Worm (Caenorhabditis elegans) whole organism, young adult: ENCODE data around the gene pot-3.

Source experiments
- B0035.1 ChIP-seq: sonication (generic microtip); optimal IDR thresholded peaks from 2 replicates; lab custom pipeline; 2016; ENCODE audit warnings: missing genetic modification characterization, mild to moderate bottlenecking, missing compliant biosample characterization, missing genotype, missing genetic modification reagents
- C06A6.2 ChIP-seq: fragments of 200-800 bp; sonication (Bioruptor generic); conservative IDR thresholded peaks from 2 replicates; pipeline ENCODE4 v1.3.6; 2022; ENCODE audit warnings: missing genetic modification characterization, missing compliant biosample characterization
- F10E7.11 ChIP-seq: sonication (generic microtip); optimal IDR thresholded peaks from 2 replicates; lab custom pipeline; 2017; ENCODE audit warnings: mild to moderate bottlenecking, missing genetic modification characterization, moderate library complexity, missing compliant biosample characterization
- F23B12.7 ChIP-seq: sonication (generic microtip); optimal IDR thresholded peaks from 2 replicates; lab custom pipeline; 2017; ENCODE audit warnings: missing genetic modification characterization, mild to moderate bottlenecking, missing compliant biosample characterization, antibody characterized with exemption, moderate library complexity; ENCODE audit not compliant: insufficient read depth
- F37B4.10 ChIP-seq: fragments of 200-800 bp; sonication (Bioruptor generic); IDR thresholded peaks from 2 replicates; pipeline ENCODE4 v1.3.6; 2022; ENCODE audit warnings: missing genetic modification characterization, missing compliant biosample characterization
- F39B2.1 ChIP-seq: fragments of 200-800 bp; sonication (Bioruptor generic); IDR thresholded peaks from 2 replicates; pipeline ENCODE4 v1.3.6; 2022; ENCODE audit warnings: missing genetic modification reagents, missing genetic modification characterization, missing compliant biosample characterization
- F52B5.7 ChIP-seq: sonication (generic microtip); optimal IDR thresholded peaks from 2 replicates; lab custom pipeline; 2016; ENCODE audit warnings: mild to moderate bottlenecking, missing genetic modification characterization, missing compliant biosample characterization
- K11D2.4 ChIP-seq: fragments of 200-800 bp; sonication (Bioruptor generic); IDR thresholded peaks from 2 replicates; pipeline ENCODE4 v1.3.6; 2022; ENCODE audit warnings: missing genetic modification reagents, missing genetic modification characterization, missing compliant biosample characterization
- K12H6.12 ChIP-seq: fragments of 200-800 bp; sonication (Bioruptor generic); optimal IDR thresholded peaks from 2 replicates; lab custom pipeline; 2018; ENCODE audit warnings: mild to moderate bottlenecking, missing genetic modification characterization, missing compliant biosample characterization
- T26A5.8 ChIP-seq: sonication (generic microtip); optimal IDR thresholded peaks from 2 replicates; lab custom pipeline; 2016; ENCODE audit warnings: missing genetic modification characterization, missing compliant biosample characterization
- Y53G8AR.9 ChIP-seq: fragments of 200-800 bp; sonication (Bioruptor generic); conservative IDR thresholded peaks from 2 replicates; pipeline ENCODE4 v1.3.6; 2022; ENCODE audit warnings: missing genetic modification reagents, missing genetic modification characterization, missing compliant biosample characterization
- Y56A3A.18 ChIP-seq: fragments of 200-800 bp; sonication (Bioruptor generic); IDR thresholded peaks from 2 replicates; pipeline ENCODE4 v1.3.6; 2022; ENCODE audit warnings: missing genetic modification reagents, missing genetic modification characterization, missing compliant biosample characterization
- Y67H2A.10 ChIP-seq: fragments of 200-800 bp; sonication (Bioruptor generic); conservative IDR thresholded peaks from 2 replicates; pipeline ENCODE4 v1.3.6; 2022; ENCODE audit warnings: missing genetic modification reagents, missing genetic modification characterization, missing compliant biosample characterization
- Y79H2A.3 ChIP-seq: fragments of 200-800 bp; sonication (Bioruptor generic); conservative IDR thresholded peaks from 2 replicates; pipeline ENCODE4 v1.3.6; 2022; ENCODE audit warnings: missing genetic modification reagents, missing genetic modification characterization, missing compliant biosample characterization
- attf-5 ChIP-seq: fragments of 200-800 bp; sonication (Bioruptor generic); optimal IDR thresholded peaks from 2 replicates; lab custom pipeline; 2018; ENCODE audit warnings: mild to moderate bottlenecking, missing genetic modification characterization, missing compliant biosample characterization
- attf-6 ChIP-seq: fragments of 200-800 bp; sonication (Bioruptor generic); IDR thresholded peaks from 2 replicates; pipeline ENCODE4 v1.3.6; 2022; ENCODE audit warnings: missing genetic modification reagents, missing genetic modification characterization, missing compliant biosample characterization
- bed-2 ChIP-seq: fragments of 200-800 bp; sonication (Bioruptor generic); IDR thresholded peaks from 2 replicates; pipeline ENCODE4 v1.3.6; 2022; ENCODE audit warnings: missing genetic modification reagents, missing genetic modification characterization, missing compliant biosample characterization
- cebp-1 ChIP-seq, 2 experiments: fragments of 200-800 bp in 1 of 2; sonication (Bioruptor generic) in 1 of 2; sonication (generic microtip) in 1 of 2; IDR thresholded peaks in 1 of 2; optimal IDR thresholded peaks in 1 of 2; 2 replicates each; pipeline versions ENCODE4 v1.3.6 to Lab custom; 2017 to 2022; ENCODE audit warnings: missing compliant biosample characterization in 2 of 2, missing genetic modification characterization in 2 of 2, mild to moderate bottlenecking in 1 of 2, missing genetic modification reagents in 1 of 2, moderate library complexity in 1 of 2
- cebp-2 ChIP-seq: fragments of 200-800 bp; sonication (Bioruptor generic); IDR thresholded peaks from 2 replicates; pipeline ENCODE4 v1.3.6; 2022; ENCODE audit warnings: missing genetic modification characterization, missing compliant biosample characterization
- dox-1 ChIP-seq: fragments of 200-800 bp; sonication (Bioruptor generic); IDR thresholded peaks from 2 replicates; pipeline ENCODE4 v1.3.6; 2022; ENCODE audit warnings: missing genetic modification reagents, missing genetic modification characterization, missing compliant biosample characterization
- dpl-1 ChIP-seq: fragments of 150-350 bp; optimal IDR thresholded peaks from 2 replicates; lab custom pipeline; 2014; ENCODE audit warnings: missing biosample characterization, missing genetic modification reagents, missing genetic modification characterization
- egrh-3 ChIP-seq: fragments of 200-800 bp; sonication (Bioruptor generic); IDR thresholded peaks from 2 replicates; pipeline ENCODE4 v1.3.6; 2022; ENCODE audit warnings: missing genetic modification reagents, missing genetic modification characterization, missing compliant biosample characterization
- fkh-3 ChIP-seq: sonication (generic microtip); optimal IDR thresholded peaks from 2 replicates; lab custom pipeline; 2016; ENCODE audit warnings: mild to moderate bottlenecking, missing genetic modification characterization, missing compliant biosample characterization
- him-1 ChIP-seq: sonication (generic microtip); optimal IDR thresholded peaks from 2 replicates; lab custom pipeline; 2016; ENCODE audit warnings: missing genotype, missing genetic modification reagents, missing genetic modification characterization, missing compliant biosample characterization
- hmg-1.2 ChIP-seq: fragments of 200-800 bp; sonication (Bioruptor generic); IDR thresholded peaks from 2 replicates; pipeline ENCODE4 v1.3.6; 2022; ENCODE audit warnings: missing genetic modification reagents, missing genetic modification characterization, missing compliant biosample characterization
- hsf-1 ChIP-seq: fragments of 200-800 bp; sonication (Bioruptor generic); IDR thresholded peaks from 2 replicates; pipeline ENCODE4 v1.3.6; 2022; ENCODE audit warnings: missing genetic modification reagents, missing genetic modification characterization, missing compliant biosample characterization
- lin-40 ChIP-seq: sonication (generic microtip); optimal IDR thresholded peaks from 2 replicates; lab custom pipeline; 2016; ENCODE audit warnings: missing genetic modification characterization, mild to moderate bottlenecking, missing compliant biosample characterization, missing genotype, missing genetic modification reagents
- lin-54 ChIP-seq: fragments of 200-800 bp; sonication (Bioruptor generic); optimal IDR thresholded peaks from 2 replicates; lab custom pipeline; 2018; ENCODE audit warnings: mild to moderate bottlenecking, missing genetic modification characterization, missing compliant biosample characterization
- lir-1 ChIP-seq: fragments of 200-800 bp; sonication (Bioruptor generic); conservative IDR thresholded peaks from 2 replicates; pipeline ENCODE4 v1.3.6; 2022; ENCODE audit warnings: missing genetic modification reagents, missing genetic modification characterization, missing compliant biosample characterization
- madf-3 ChIP-seq: fragments of 200-800 bp; sonication (Bioruptor generic); IDR thresholded peaks from 2 replicates; pipeline ENCODE4 v1.3.6; 2022; ENCODE audit warnings: missing genetic modification reagents, missing genetic modification characterization, missing compliant biosample characterization
- mel-28 ChIP-seq: sonication (generic microtip); optimal IDR thresholded peaks from 2 replicates; lab custom pipeline; 2016; ENCODE audit warnings: borderline replicate concordance, mild to moderate bottlenecking, missing genetic modification characterization, missing compliant biosample characterization
- mxl-1 ChIP-seq: sonication (generic microtip); optimal IDR thresholded peaks from 2 replicates; lab custom pipeline; 2016; ENCODE audit warnings: missing genetic modification characterization, missing compliant biosample characterization
- nfya-1 ChIP-seq: sonication (generic microtip); optimal IDR thresholded peaks from 2 replicates; lab custom pipeline; 2017; ENCODE audit warnings: antibody characterized with exemption, missing compliant biosample characterization, missing genetic modification characterization, borderline replicate concordance; ENCODE audit not compliant: insufficient read depth
- nhr-120 ChIP-seq: fragments of 200-800 bp; sonication (Bioruptor generic); IDR thresholded peaks from 2 replicates; pipeline ENCODE4 v1.3.6; 2022; ENCODE audit warnings: missing genetic modification characterization, missing compliant biosample characterization
- nhr-27 ChIP-seq: fragments of 200-800 bp; sonication (Bioruptor generic); optimal IDR thresholded peaks from 2 replicates; lab custom pipeline; 2018; ENCODE audit warnings: mild to moderate bottlenecking, missing genetic modification characterization, moderate library complexity, missing compliant biosample characterization
- nhr-80 ChIP-seq: sonication (generic microtip); optimal IDR thresholded peaks from 2 replicates; lab custom pipeline; 2016; ENCODE audit warnings: missing genetic modification characterization, missing compliant biosample characterization
- pbrm-1 ChIP-seq: fragments of 200-800 bp; sonication (Bioruptor generic); IDR thresholded peaks from 2 replicates; pipeline ENCODE4 v1.3.6; 2022; ENCODE audit warnings: missing genetic modification reagents, missing genetic modification characterization, missing compliant biosample characterization
- rec-8 ChIP-seq, 2 experiments: sonication (generic microtip); optimal IDR thresholded peaks; 2 replicates each; lab custom pipeline; 2016; ENCODE audit warnings: mild to moderate bottlenecking in 2 of 2, missing genetic modification characterization in 2 of 2, missing genetic modification reagents in 2 of 2, missing genotype in 2 of 2, missing biosample characterization in 1 of 2, missing compliant biosample characterization in 1 of 2, moderate library complexity in 1 of 2
- rpc-1 ChIP-seq, 2 experiments: fragments of 150-350 bp in 1 of 2; sonication (generic microtip) in 1 of 2; optimal IDR thresholded peaks; 2 replicates each; lab custom pipeline; 2014 to 2018; ENCODE audit warnings: missing biosample characterization in 1 of 2, missing genetic modification characterization in 1 of 2, missing genetic modification reagents in 1 of 2, missing genotype in 1 of 2
- snpc-3.4 ChIP-seq: sonication (generic microtip); optimal IDR thresholded peaks from 2 replicates; lab custom pipeline; 2017; ENCODE audit warnings: missing genetic modification characterization, mild to moderate bottlenecking, missing compliant biosample characterization, antibody characterized with exemption, moderate library complexity, missing genotype, missing genetic modification reagents
- zim-3 ChIP-seq: sonication (generic microtip); optimal IDR thresholded peaks from 2 replicates; lab custom pipeline; 2017; ENCODE audit warnings: mild to moderate bottlenecking, missing genetic modification characterization, moderate library complexity, missing compliant biosample characterization
- ztf-22 ChIP-seq: fragments of 200-800 bp; sonication (Bioruptor generic); optimal IDR thresholded peaks from 2 replicates; lab custom pipeline; 2018; ENCODE audit warnings: mild to moderate bottlenecking, missing genetic modification characterization, moderate library complexity, missing compliant biosample characterization
- ztf-28 ChIP-seq: fragments of 200-800 bp; sonication (Bioruptor generic); IDR thresholded peaks from 2 replicates; pipeline ENCODE4 v1.3.6; 2022; ENCODE audit warnings: missing genetic modification reagents, missing genetic modification characterization, missing compliant biosample characterization

pot-3 gene

DNA sequence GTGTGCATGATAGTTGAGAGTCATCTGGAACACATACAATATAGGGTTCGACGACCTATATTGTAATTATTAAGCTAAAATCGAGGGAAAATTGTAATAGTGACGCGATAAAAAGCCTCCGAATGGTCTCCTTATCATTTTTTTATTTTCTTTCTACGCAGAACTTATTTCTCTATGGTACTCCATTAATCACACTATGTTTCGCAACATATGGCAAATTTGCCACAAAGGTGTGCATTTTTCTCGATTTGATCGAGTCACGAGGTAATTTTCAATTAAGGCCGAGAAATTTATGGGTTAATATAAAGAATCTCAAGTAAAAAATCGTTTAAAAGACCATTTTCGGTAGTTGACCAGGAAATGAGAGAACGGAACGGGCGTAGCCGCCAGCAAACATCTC lies 18.0 kb upstream of the pot-3 start, which contains the start of gene dbn-1:
Gene dbn-1 (minus strand): TSS at position 24 of the 400 bp plus-strand sequence.
- TF ChIP-seq cebp-1 (GFP tag; IDR thresholded peaks at IDR 0.05; lab: Robert Waterston, UW) (peak; percentile 66; the same call in 1 of the 2 replicates), cebp-1 (tag; optimal IDR thresholded peaks at IDR 0.05; lab: Kevin White, UChicago) (peak; percentile 86), madf-3 (GFP tag; lab: Robert Waterston, UW) (no peak), Y67H2A.10 (GFP tag; lab: Robert Waterston, UW) (no peak), nhr-80 (tag; lab: Kevin White, UChicago) (peak; percentile 66), nfya-1 (tag; lab: Kevin White, UChicago) (no peak), him-1 (tag; lab: Kevin White, UChicago) (no peak), bed-2 (GFP tag; lab: Robert Waterston, UW) (no peak), F23B12.7 (tag; lab: Kevin White, UChicago) (peak; percentile 3), rpc-1 (optimal IDR thresholded peaks at IDR 0.05; lab: Kevin White, UChicago) (no peak), rpc-1 (tag; optimal IDR thresholded peaks at IDR 0.05; lab: Kevin White, UChicago) (no peak)

DNA sequence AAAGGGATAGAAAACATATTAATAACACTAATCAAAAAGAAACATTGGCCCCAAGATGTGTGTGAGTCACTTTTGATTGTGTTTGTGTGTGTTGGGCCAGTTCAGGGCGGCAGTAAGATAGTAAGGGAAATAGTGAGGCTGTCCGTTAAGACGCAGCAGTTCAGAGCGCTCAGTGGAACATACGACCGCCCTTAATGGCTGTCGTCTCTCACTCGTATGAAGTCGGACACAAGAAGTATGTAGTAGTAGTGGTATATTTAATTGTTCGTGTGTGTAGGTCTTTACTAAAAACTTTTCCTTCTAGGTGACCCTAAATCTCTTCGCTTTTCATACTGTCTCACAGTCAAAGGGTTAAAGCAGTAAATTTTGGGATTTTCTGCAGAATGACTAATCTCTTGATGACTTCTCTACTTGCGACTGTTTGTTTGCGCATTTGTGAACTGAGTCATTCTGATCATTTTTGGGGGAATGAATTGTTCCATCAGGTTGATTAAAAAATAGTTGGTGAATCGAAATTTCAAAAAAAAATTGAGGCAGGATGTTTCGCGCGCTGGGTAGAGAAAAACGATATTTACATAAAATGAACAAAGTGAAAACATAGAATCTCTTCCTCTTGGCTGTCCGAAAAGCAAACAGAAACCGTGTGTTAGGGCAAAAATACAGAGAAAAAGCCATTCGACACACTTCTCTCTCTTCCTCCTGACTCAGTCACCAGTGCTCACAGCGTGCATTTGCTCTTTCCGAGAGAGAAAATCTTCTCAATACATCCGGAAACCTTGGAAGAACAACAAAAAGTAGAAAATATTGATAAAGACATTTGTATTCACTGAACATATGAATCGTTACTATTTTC lies 16.5 kb upstream of the pot-3 start:
- TF ChIP-seq F37B4.10 (no peak), lir-1 (GFP tag; lab: Robert Waterston, UW) (no peak), dpl-1 (GFP tag; lab: Kevin White, UChicago) (no peak), Y53G8AR.9 (GFP tag; lab: Robert Waterston, UW) (no peak; the same call in 1 of the 2 replicates), mel-28 (no peak), F39B2.1 (GFP tag; lab: Robert Waterston, UW) (no peak), attf-6 (GFP tag; lab: Robert Waterston, UW) (0 out of 2 replicates have a peak, but pooled peaks have one; percentile 8), pbrm-1 (GFP tag; lab: Robert Waterston, UW) (peak; percentile 54), him-1 (tag; lab: Kevin White, UChicago) (no peak), lin-54 (GFP tag; lab: Kevin White, UChicago) (no peak), nhr-120 (no peak), K12H6.12 (peak; percentile 23), F10E7.11 (tag; lab: Kevin White, UChicago) (no peak), zim-3 (tag; lab: Kevin White, UChicago) (no peak), hmg-1.2 (GFP tag; lab: Robert Waterston, UW) (peak; percentile 36; the same call in 1 of the 2 replicates), F23B12.7 (tag; lab: Kevin White, UChicago) (no peak), rec-8 (tag; optimal IDR thresholded peaks at IDR 0.05; lab: Kevin White, UChicago) (no peak), dox-1 (0 out of 2 replicates have a peak, but pooled peaks have one; percentile 12), snpc-3.4 (peak; percentile 25), C06A6.2 (GFP tag; lab: Robert Waterston, UW) (peak; percentile 62; the same call in 1 of the 2 replicates), Y56A3A.18 (GFP tag; lab: Robert Waterston, UW) (peak; percentile 81; the same call in 1 of the 2 replicates), lin-40 (peak; percentile 23), ztf-22 (GFP tag; lab: Kevin White, UChicago) (peak; percentile 2), egrh-3 (GFP tag; lab: Robert Waterston, UW) (no peak), ztf-28 (GFP tag; lab: Robert Waterston, UW) (no peak), fkh-3 (tag; lab: Kevin White, UChicago) (no peak), mxl-1 (no peak), F52B5.7 (tag; lab: Kevin White, UChicago) (no peak), cebp-2 (no peak), hsf-1 (GFP tag; lab: Robert Waterston, UW) (peak; percentile 40; the same call in 1 of the 2 replicates), nhr-27 (tag; lab: Kevin White, UChicago) (no peak), K11D2.4 (GFP tag; lab: Robert Waterston, UW) (no peak), T26A5.8 (tag; lab: Kevin White, UChicago) (no peak), Y79H2A.3 (GFP tag; lab: Robert Waterston, UW) (no peak), attf-5 (GFP tag; lab: Kevin White, UChicago) (peak; percentile 9), B0035.1 (tag; lab: Kevin White, UChicago) (peak; percentile 33)
